Worm (Caenorhabditis elegans): ENCODE measurements around the gene col-72.

col-72 gene

ce11 chrII:3518961-3519544, 4.9 kb downstream of the col-72 start, which contains the start of gene clec-126 (continued):
- peak; percentile 12 for TF ChIP-seq snpc-4 (tag; optimal IDR thresholded peaks at IDR 0.05)
- TF ChIP-seq ceh-32 (tag; optimal IDR thresholded peaks at IDR 0.05; ENCODE audit: poor library complexity): no peak
- no peak for TF ChIP-seq nhr-10 (tag; optimal IDR thresholded peaks at IDR 0.05)
- TF ChIP-seq ceh-44 (GFP tag; IDR thresholded peaks at IDR 0.05): peak; percentile 51; the same call in 1 of the 2 replicates
- 0 out of 2 replicates have a peak, but pooled peaks have one; percentile 12 for TF ChIP-seq mxl-2 (GFP tag; conservative IDR thresholded peaks at IDR 0.05)
- no peak for TF ChIP-seq skn-1 (tag; optimal IDR thresholded peaks at IDR 0.05)
- TF ChIP-seq mep-1 (tag; optimal IDR thresholded peaks at IDR 0.05): peak; percentile 88
- peak; percentile 48 for TF ChIP-seq F10B5.3 (tag; optimal IDR thresholded peaks at IDR 0.05)
- TF ChIP-seq ztf-11 (tag; optimal IDR thresholded peaks at IDR 0.05): no peak
- TF ChIP-seq lin-1 (GFP tag; IDR thresholded peaks at IDR 0.05): no peak
- peak; percentile 74 for TF ChIP-seq lir-3 (tag; optimal IDR thresholded peaks at IDR 0.05)
- TF ChIP-seq gei-8 (GFP tag; optimal IDR thresholded peaks at IDR 0.05): peak; percentile 46
- TF ChIP-seq egl-43 (GFP tag; IDR thresholded peaks at IDR 0.05): peak; percentile 91
- peak; percentile 82 for TF ChIP-seq nhr-48 (tag; optimal IDR thresholded peaks at IDR 0.05)
- TF ChIP-seq daf-8 (GFP tag; IDR thresholded peaks at IDR 0.05): no peak
- no peak for TF ChIP-seq nhr-25 (tag; optimal IDR thresholded peaks at IDR 0.05; ENCODE audit: borderline replicate concordance, insufficient read depth)
- peak; percentile 89 for TF ChIP-seq nhr-102 (tag; optimal IDR thresholded peaks at IDR 0.05)
- peak; percentile 73; the same call in 1 of the 2 replicates for TF ChIP-seq D1046.2 (GFP tag; IDR thresholded peaks at IDR 0.05)
- TF ChIP-seq spr-1 (tag; optimal IDR thresholded peaks at IDR 0.05): peak; percentile 91
- peak; percentile 63 for TF ChIP-seq mxl-3 (GFP tag; optimal IDR thresholded peaks at IDR 0.05)
- TF ChIP-seq pha-4 (GFP tag; IDR thresholded peaks at IDR 0.05): peak; percentile 74; the same call in 1 of the 2 replicates
- peak; percentile 27 for TF ChIP-seq pha-4 (tag; optimal IDR thresholded peaks at IDR 0.05)
- TF ChIP-seq sdz-12 (GFP tag; optimal IDR thresholded peaks at IDR 0.05): peak; percentile 34
- TF ChIP-seq cey-2 (tag; optimal IDR thresholded peaks at IDR 0.05; ENCODE audit: borderline replicate concordance, insufficient read depth): peak; percentile 27
- no peak; the same call in 1 of the 2 replicates for TF ChIP-seq Y75B8A.6 (GFP tag; IDR thresholded peaks at IDR 0.05)
- peak; percentile 63 for TF ChIP-seq F37D6.2 (tag; optimal IDR thresholded peaks at IDR 0.05)
- peak; percentile 83 for TF ChIP-seq rbr-2 (tag; optimal IDR thresholded peaks at IDR 0.05)
- TF ChIP-seq mdl-1 (tag; optimal IDR thresholded peaks at IDR 0.05): peak in 1 of 2 experiments; percentile 11
- no peak for TF ChIP-seq nhr-237 (tag; optimal IDR thresholded peaks at IDR 0.05)
- TF ChIP-seq F44E2.7 (GFP tag; IDR thresholded peaks at IDR 0.05): no peak
- TF ChIP-seq lsy-2 (tag; optimal IDR thresholded peaks at IDR 0.05): peak; percentile 27 to 85
- TF ChIP-seq zag-1 (tag; optimal IDR thresholded peaks at IDR 0.05): no peak
- no peak for TF ChIP-seq ceh-28 (tag; optimal IDR thresholded peaks at IDR 0.05)
- no peak for TF ChIP-seq egl-27 (tag; optimal IDR thresholded peaks at IDR 0.05)
- TF ChIP-seq F49E8.2 (tag; optimal IDR thresholded peaks at IDR 0.05; ENCODE audit: borderline replicate concordance): peak; percentile 65
- peak; percentile 30 for TF ChIP-seq fkh-10 (GFP tag; optimal IDR thresholded peaks at IDR 0.05)
- no peak for TF ChIP-seq saeg-2 (GFP tag; IDR thresholded peaks at IDR 0.05)
- TF ChIP-seq R02D3.7 (tag; optimal IDR thresholded peaks at IDR 0.05): no peak
- peak; percentile 80 for TF ChIP-seq T26A8.4 (GFP tag; IDR thresholded peaks at IDR 0.05)
- TF ChIP-seq unc-62 (GFP tag; optimal IDR thresholded peaks at IDR 0.05 in 1 of 2): peak in 1 of 2 experiments; percentile 64
- TF ChIP-seq unc-62 (tag; optimal IDR thresholded peaks at IDR 0.05): no peak
- no peak; the same call in 1 of the 2 replicates for TF ChIP-seq nhr-42 (GFP tag; IDR thresholded peaks at IDR 0.05)
- TF ChIP-seq ceh-20 (GFP tag; IDR thresholded peaks at IDR 0.05): peak; percentile 64
- TF ChIP-seq dve-1 (tag; optimal IDR thresholded peaks at IDR 0.05; ENCODE audit: insufficient read depth): peak; percentile 99
- peak; percentile 91 for TF ChIP-seq lin-13 (GFP tag; optimal IDR thresholded peaks at IDR 0.05)
- peak; percentile 71; the same call in 1 of the 2 replicates for TF ChIP-seq tra-1 (GFP tag; IDR thresholded peaks at IDR 0.05)
- TF ChIP-seq unc-130 (GFP tag; optimal IDR thresholded peaks at IDR 0.05): peak; percentile 68
- peak; percentile 98 for TF ChIP-seq aha-1 (tag)
- TF ChIP-seq php-3 (GFP tag; IDR thresholded peaks at IDR 0.05): no peak; the same call in 1 of the 2 replicates
- TF ChIP-seq jun-1 (tag; optimal IDR thresholded peaks at IDR 0.05): peak; percentile 60

All from whole organism, L4 larva.